Worm (Caenorhabditis elegans): ENCODE results near the gene Y1A5A.1.

The Y1A5A.1 gene

ce11 chrIII:3984049-3984484 lies 2.4 kb downstream of the Y1A5A.1 start (continued):
- no peak for TF ChIP-seq C06A6.2 (GFP tag; conservative IDR thresholded peaks at IDR 0.05)
- no peak for TF ChIP-seq unc-62 (GFP tag; optimal IDR thresholded peaks at IDR 0.05)
- TF ChIP-seq him-1 (tag; optimal IDR thresholded peaks at IDR 0.05) = no peak
- peak; percentile 38; the same call in 1 of the 2 replicates for TF ChIP-seq madf-8 (GFP tag; conservative IDR thresholded peaks at IDR 0.05)
- no peak for TF ChIP-seq Y79H2A.3 (GFP tag; conservative IDR thresholded peaks at IDR 0.05)
- no peak for TF ChIP-seq B0336.3 (GFP tag; IDR thresholded peaks at IDR 0.05)
- TF ChIP-seq tbx-9 (tag; optimal IDR thresholded peaks at IDR 0.05; ENCODE audit: borderline replicate concordance) = no peak
- no peak for TF ChIP-seq ceh-27 (GFP tag; optimal IDR thresholded peaks at IDR 0.05)
- TF ChIP-seq snpc-1.1 (tag; optimal IDR thresholded peaks at IDR 0.05; ENCODE audit: insufficient read depth) = no peak
- no peak for TF ChIP-seq F10E7.11 (tag; optimal IDR thresholded peaks at IDR 0.05)
- TF ChIP-seq K12H6.12 (tag; optimal IDR thresholded peaks at IDR 0.05) = peak; percentile 80
- no peak for TF ChIP-seq K11D2.4 (GFP tag; IDR thresholded peaks at IDR 0.05)
- peak; percentile 32; the same call in 1 of the 2 replicates for TF ChIP-seq hmg-1.2 (GFP tag; IDR thresholded peaks at IDR 0.05)
- TF ChIP-seq nhr-120 (GFP tag; IDR thresholded peaks at IDR 0.05) = 0 out of 2 replicates have a peak, but pooled peaks have one; percentile 15
- TF ChIP-seq Y53G8AR.9 (GFP tag; conservative IDR thresholded peaks at IDR 0.05) = no peak

DNA sequence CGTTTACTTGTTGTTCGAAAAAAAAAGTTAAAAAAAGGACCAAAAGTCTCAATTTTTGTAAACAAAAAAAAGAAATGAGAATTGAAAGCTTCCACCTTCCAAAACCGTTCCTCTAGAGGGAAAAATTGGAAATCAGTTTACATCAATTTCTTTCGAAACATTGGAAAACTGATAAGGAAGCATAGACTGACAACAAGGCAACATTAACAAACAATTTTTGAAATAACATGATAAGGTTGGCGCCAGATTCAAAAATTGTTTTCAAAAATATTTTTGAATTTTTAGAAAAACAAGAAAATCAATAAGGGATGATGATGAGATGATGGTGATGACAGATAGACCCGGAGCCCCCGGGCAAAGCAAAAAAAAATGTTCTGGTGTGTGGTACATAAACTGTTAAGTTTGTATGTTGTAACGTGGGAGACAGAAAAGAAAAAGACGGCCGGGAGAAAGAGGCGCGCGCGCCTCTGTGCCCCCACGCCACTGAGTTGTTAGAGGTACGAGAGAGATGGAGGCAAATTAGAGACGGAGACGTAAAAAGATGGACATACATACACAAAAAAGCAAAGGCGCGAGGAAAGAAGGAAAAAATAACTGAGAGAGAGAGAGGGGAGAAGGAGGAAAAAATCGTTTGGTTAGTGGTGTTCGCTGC lies 6.4 kb downstream of the Y1A5A.1 start:
- no peak for TF ChIP-seq hlh-12 (tag; optimal IDR thresholded peaks at IDR 0.05)
- TF ChIP-seq him-1 (tag; optimal IDR thresholded peaks at IDR 0.05) = no peak
- peak; percentile 3 for TF ChIP-seq ztf-18 (tag; optimal IDR thresholded peaks at IDR 0.05)
- TF ChIP-seq B0261.1 (tag; optimal IDR thresholded peaks at IDR 0.05) = no peak
- TF ChIP-seq snpc-4 (GFP tag; optimal IDR thresholded peaks at IDR 0.05) = no peak
- TF ChIP-seq snpc-4 (tag; optimal IDR thresholded peaks at IDR 0.05) = peak in 3 of 4 experiments; percentile 13 to 31 (median 21)
- TF ChIP-seq K12H6.12 (tag; optimal IDR thresholded peaks at IDR 0.05) = peak; percentile 69
- TF ChIP-seq dpff-1 (tag; optimal IDR thresholded peaks at IDR 0.05) = no peak
- TF ChIP-seq madf-3 (GFP tag; IDR thresholded peaks at IDR 0.05) = no peak
- TF ChIP-seq F57A8.1 (GFP tag; optimal IDR thresholded peaks at IDR 0.05) = no peak
- TF ChIP-seq nhr-90 (tag; optimal IDR thresholded peaks at IDR 0.05) = no peak
- TF ChIP-seq nfya-2 (GFP tag; IDR thresholded peaks at IDR 0.05) = no peak
- no peak for TF ChIP-seq lir-1 (GFP tag; conservative IDR thresholded peaks at IDR 0.05)
- TF ChIP-seq zfh-2 (GFP tag; conservative IDR thresholded peaks at IDR 0.05) = peak; percentile 88
- TF ChIP-seq ztf-26 (tag; optimal IDR thresholded peaks at IDR 0.05) = peak; percentile 58
- TF ChIP-seq ztf-3 (GFP tag; optimal IDR thresholded peaks at IDR 0.05) = no peak
- TF ChIP-seq xnd-1 (tag; optimal IDR thresholded peaks at IDR 0.05) = no peak
- peak; percentile 5 for TF ChIP-seq efl-1 (GFP tag; optimal IDR thresholded peaks at IDR 0.05)
- TF ChIP-seq mxl-1 (tag; optimal IDR thresholded peaks at IDR 0.05) = no peak
- TF ChIP-seq tbx-9 (tag; optimal IDR thresholded peaks at IDR 0.05; ENCODE audit: borderline replicate concordance) = no peak
- TF ChIP-seq F22D6.2 (tag; optimal IDR thresholded peaks at IDR 0.05) = no peak
- no peak for TF ChIP-seq F55B11.4 (tag; optimal IDR thresholded peaks at IDR 0.05; ENCODE audit: borderline replicate concordance, insufficient read depth)
- no peak for TF ChIP-seq aptf-2 (GFP tag; conservative IDR thresholded peaks at IDR 0.05)
- peak; percentile 77 for TF ChIP-seq attf-5 (GFP tag; optimal IDR thresholded peaks at IDR 0.05)
- peak; percentile 63; the same call in 1 of the 2 replicates for TF ChIP-seq nfyb-1 (GFP tag; IDR thresholded peaks at IDR 0.05)
- TF ChIP-seq ZK185.1 (tag; optimal IDR thresholded peaks at IDR 0.05; ENCODE audit: poor library complexity, severe bottlenecking) = no peak
- no peak for TF ChIP-seq nhr-27 (tag; optimal IDR thresholded peaks at IDR 0.05)
- TF ChIP-seq lin-54 (GFP tag; optimal IDR thresholded peaks at IDR 0.05) = peak; percentile 37
- TF ChIP-seq ets-4 (GFP tag; optimal IDR thresholded peaks at IDR 0.05) = no peak
- TF ChIP-seq lag-1 (GFP tag; IDR thresholded peaks at IDR 0.05) = no peak
- TF ChIP-seq aptf-3 (GFP tag; IDR thresholded peaks at IDR 0.05) = no peak
- no peak for TF ChIP-seq B0019.2 (GFP tag; conservative IDR thresholded peaks at IDR 0.05)
- TF ChIP-seq hmg-20 (GFP tag; IDR thresholded peaks at IDR 0.05) = no peak
- TF ChIP-seq ztf-28 (GFP tag; IDR thresholded peaks at IDR 0.05) = no peak
- no peak for TF ChIP-seq snpc-1.1 (tag; optimal IDR thresholded peaks at IDR 0.05; ENCODE audit: insufficient read depth)
- TF ChIP-seq Y56A3A.18 (GFP tag; IDR thresholded peaks at IDR 0.05) = no peak
